Worm (Caenorhabditis elegans): ENCODE measurements around the gene scl-5.

scl-5 gene

DNA sequence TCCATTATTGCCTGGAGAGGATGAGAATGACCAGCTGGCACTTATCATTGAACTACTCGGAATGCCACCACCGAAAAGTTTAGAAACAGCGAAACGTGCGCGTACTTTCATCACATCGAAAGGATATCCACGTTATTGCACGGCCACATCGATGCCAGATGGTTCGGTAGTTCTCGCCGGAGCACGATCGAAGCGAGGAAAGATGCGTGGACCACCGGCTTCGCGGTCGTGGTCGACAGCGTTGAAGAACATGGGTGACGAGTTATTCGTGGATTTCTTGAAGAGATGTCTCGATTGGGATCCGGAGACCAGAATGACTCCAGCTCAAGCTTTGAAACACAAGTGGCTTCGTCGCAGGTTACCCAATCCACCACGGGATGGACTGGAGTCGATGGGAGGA, 30.3 kb upstream of the scl-5 start:
- no peak for TF ChIP-seq lsy-2 (tag; optimal IDR thresholded peaks at IDR 0.05)
- TF ChIP-seq zip-8 (tag; optimal IDR thresholded peaks at IDR 0.05) = no peak
- peak; percentile 12 for TF ChIP-seq lin-32 (GFP tag; optimal IDR thresholded peaks at IDR 0.05)
- no peak for TF ChIP-seq elt-1 (tag; optimal IDR thresholded peaks at IDR 0.05; ENCODE audit: borderline replicate concordance, insufficient read depth)
- TF ChIP-seq nhr-76 (tag; optimal IDR thresholded peaks at IDR 0.05) = no peak
- TF ChIP-seq bed-3 (GFP tag; optimal IDR thresholded peaks at IDR 0.05) = no peak

DNA sequence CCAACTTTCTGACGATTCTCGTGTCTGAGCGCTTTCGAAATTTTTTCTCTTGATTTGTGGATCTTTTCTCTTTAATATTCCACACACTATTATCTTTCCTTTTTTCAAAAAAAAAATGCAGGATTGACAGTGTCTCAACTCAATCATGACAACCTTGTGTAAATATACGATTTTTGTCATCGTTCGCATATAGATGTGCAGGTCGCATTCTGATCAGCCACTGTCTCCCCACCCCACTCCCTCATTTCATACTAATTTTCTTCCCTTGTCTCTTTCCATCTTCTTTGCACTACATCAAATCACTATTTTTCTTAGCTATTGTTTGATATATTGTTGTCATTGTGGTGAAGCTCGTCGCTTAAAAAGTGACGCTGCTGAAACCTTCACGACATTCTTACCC, 28.5 kb upstream of the scl-5 start:
- TF ChIP-seq bed-3 (GFP tag; optimal IDR thresholded peaks at IDR 0.05) = no peak
- no peak for TF ChIP-seq ceh-83 (GFP tag; optimal IDR thresholded peaks at IDR 0.05)

DNA sequence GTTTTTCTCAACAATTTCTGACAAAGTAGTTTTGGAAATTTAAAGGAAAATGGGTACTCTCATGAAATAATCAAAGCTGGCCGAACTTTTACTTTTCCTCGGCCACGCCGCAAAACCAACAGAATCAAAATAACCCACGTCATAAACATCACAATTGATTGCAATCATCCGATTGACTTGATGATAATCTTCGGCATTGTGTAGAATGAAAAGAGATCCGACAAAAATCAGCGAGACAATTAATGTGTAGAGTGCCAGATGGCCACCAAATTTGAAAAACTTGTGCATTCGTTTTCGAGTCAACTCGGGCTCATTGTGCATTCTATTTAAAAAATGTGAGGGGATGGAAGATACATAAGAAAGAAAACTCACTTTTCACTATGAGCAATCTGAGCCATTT, 27.0 kb upstream of the scl-5 start:
- TF ChIP-seq mep-1 (tag; optimal IDR thresholded peaks at IDR 0.05) = no peak
- peak; percentile 7 for TF ChIP-seq ceh-83 (GFP tag; optimal IDR thresholded peaks at IDR 0.05)
- TF ChIP-seq elt-3 (tag; optimal IDR thresholded peaks at IDR 0.05) = no peak
- no peak for TF ChIP-seq mls-2 (tag; optimal IDR thresholded peaks at IDR 0.05)
- no peak for TF ChIP-seq drap-1 (GFP tag; optimal IDR thresholded peaks at IDR 0.05)
- TF ChIP-seq nhr-76 (tag; optimal IDR thresholded peaks at IDR 0.05) = no peak
- peak; percentile 12 for TF ChIP-seq ces-1 (GFP tag; optimal IDR thresholded peaks at IDR 0.05)
- TF ChIP-seq nhr-28 (tag; optimal IDR thresholded peaks at IDR 0.05) = no peak
- TF ChIP-seq hlh-1 (tag; optimal IDR thresholded peaks at IDR 0.05) = no peak
- TF ChIP-seq mab-5 (tag; optimal IDR thresholded peaks at IDR 0.05) = no peak
- TF ChIP-seq unc-62 (GFP tag; optimal IDR thresholded peaks at IDR 0.05) = peak; percentile 33
- peak; percentile 92 for TF ChIP-seq elt-1 (tag; optimal IDR thresholded peaks at IDR 0.05; ENCODE audit: borderline replicate concordance, insufficient read depth)
- no peak for TF ChIP-seq ztf-11 (tag; optimal IDR thresholded peaks at IDR 0.05)

DNA sequence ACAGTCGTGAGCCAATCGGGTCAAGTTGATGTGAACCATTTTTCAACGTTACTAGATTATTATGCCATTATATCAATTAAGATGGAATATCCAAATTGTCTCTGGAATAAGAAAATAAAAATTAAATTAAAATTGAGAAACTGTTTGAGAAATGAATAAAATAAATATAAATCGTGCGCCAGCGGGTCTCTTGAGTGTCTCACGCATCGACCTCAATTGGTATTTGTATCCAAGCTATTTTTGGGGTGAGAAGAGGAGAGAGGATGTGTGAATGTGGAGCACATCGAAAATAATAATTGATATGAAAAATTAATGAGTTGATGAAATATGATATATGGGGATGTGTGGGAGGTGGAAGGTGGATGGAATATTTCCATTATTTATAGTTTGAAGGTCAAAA, 24.9 kb upstream of the scl-5 start, which contains the start of gene F49E11.2:
Gene F49E11.2 (minus strand): TSS at position 101 of the 400 bp plus-strand sequence.
- no peak for TF ChIP-seq ceh-43 (GFP tag; optimal IDR thresholded peaks at IDR 0.05)
- no peak for TF ChIP-seq unc-62 (GFP tag; optimal IDR thresholded peaks at IDR 0.05)
- no peak for TF ChIP-seq mls-2 (tag; optimal IDR thresholded peaks at IDR 0.05)
- TF ChIP-seq lsy-2 (tag; optimal IDR thresholded peaks at IDR 0.05) = no peak
- no peak for TF ChIP-seq zip-8 (tag; optimal IDR thresholded peaks at IDR 0.05)
- no peak for TF ChIP-seq bed-3 (GFP tag; optimal IDR thresholded peaks at IDR 0.05)
- TF ChIP-seq hlh-1 (tag; optimal IDR thresholded peaks at IDR 0.05) = no peak
- TF ChIP-seq ztf-11 (tag; optimal IDR thresholded peaks at IDR 0.05) = no peak
- no peak for TF ChIP-seq drap-1 (GFP tag; optimal IDR thresholded peaks at IDR 0.05)
- no peak for TF ChIP-seq mab-5 (tag; optimal IDR thresholded peaks at IDR 0.05)
- TF ChIP-seq ceh-83 (GFP tag; optimal IDR thresholded peaks at IDR 0.05) = no peak
- no peak for TF ChIP-seq pha-4 (tag; optimal IDR thresholded peaks at IDR 0.05)
- no peak for TF ChIP-seq cnd-1 (tag; optimal IDR thresholded peaks at IDR 0.05)
- no peak for TF ChIP-seq ces-1 (GFP tag; optimal IDR thresholded peaks at IDR 0.05)
- no peak for TF ChIP-seq sptf-1 (tag; optimal IDR thresholded peaks at IDR 0.05)
- TF ChIP-seq snpc-4 (tag; optimal IDR thresholded peaks at IDR 0.05) = no peak

DNA sequence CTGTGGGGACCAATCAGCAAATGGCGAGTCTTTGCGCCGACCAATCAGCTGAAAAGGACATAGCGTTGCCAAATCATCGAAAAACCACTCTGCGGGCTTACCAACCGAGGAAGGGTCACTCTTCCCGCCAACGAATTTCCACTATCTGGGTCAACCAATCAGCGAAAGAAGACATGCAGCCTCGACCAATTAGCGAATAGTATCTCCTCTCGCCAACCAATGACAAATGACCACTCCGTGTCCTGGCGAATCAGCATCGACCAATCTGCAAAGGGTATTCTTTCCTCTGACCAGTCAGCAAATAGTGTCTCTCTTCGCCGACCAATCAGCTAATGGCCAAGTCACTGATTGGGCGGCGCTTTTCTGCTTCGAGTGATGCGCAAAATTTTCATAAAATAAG, 22.3 kb upstream of the scl-5 start:
- no peak for TF ChIP-seq flh-1 (GFP tag; optimal IDR thresholded peaks at IDR 0.05)
- no peak for TF ChIP-seq tbx-8 (GFP tag; optimal IDR thresholded peaks at IDR 0.05)
- TF ChIP-seq blmp-1 (tag; optimal IDR thresholded peaks at IDR 0.05) = no peak
- TF ChIP-seq M03D4.4 (tag; optimal IDR thresholded peaks at IDR 0.05) = no peak
- TF ChIP-seq ztf-11 (tag; optimal IDR thresholded peaks at IDR 0.05) = no peak
- TF ChIP-seq mep-1 (tag; optimal IDR thresholded peaks at IDR 0.05) = no peak
- no peak for TF ChIP-seq drap-1 (GFP tag; optimal IDR thresholded peaks at IDR 0.05)
- TF ChIP-seq lsy-2 (tag; optimal IDR thresholded peaks at IDR 0.05) = no peak
- TF ChIP-seq ceh-39 (tag; optimal IDR thresholded peaks at IDR 0.05) = no peak
- no peak for TF ChIP-seq unc-62 (GFP tag; optimal IDR thresholded peaks at IDR 0.05)

DNA sequence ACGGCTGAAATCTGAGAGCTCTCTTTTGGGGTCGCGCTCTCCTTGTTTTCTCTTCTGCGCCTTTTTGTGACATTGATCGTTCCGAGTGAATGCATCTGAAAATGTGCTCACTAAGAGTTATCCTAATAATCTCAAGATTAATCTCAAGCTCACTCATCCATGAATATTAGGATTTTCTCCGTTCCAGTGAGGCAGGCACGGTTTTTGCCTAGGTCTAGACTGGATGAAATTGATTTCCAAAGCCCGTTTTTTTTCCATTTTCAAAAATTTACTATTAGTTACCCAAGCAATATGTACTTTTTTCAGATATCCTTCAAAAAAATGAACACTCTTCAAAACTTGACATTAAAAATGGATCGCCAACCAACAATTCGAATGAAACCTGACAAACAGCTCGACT, 21.7 kb upstream of the scl-5 start, which contains the start of gene amt-2:
Gene amt-2 (plus strand): TSS at position 301 of the 400 bp plus-strand sequence.
- TF ChIP-seq lin-32 (GFP tag; optimal IDR thresholded peaks at IDR 0.05) (no peak), zip-8 (tag; optimal IDR thresholded peaks at IDR 0.05) (no peak), lsy-2 (tag; optimal IDR thresholded peaks at IDR 0.05) (no peak), nhr-237 (tag; optimal IDR thresholded peaks at IDR 0.05) (no peak), drap-1 (GFP tag; optimal IDR thresholded peaks at IDR 0.05) (no peak), nhr-76 (tag; optimal IDR thresholded peaks at IDR 0.05) (no peak), pha-4 (tag; optimal IDR thresholded peaks at IDR 0.05) (no peak), snpc-4 (tag; optimal IDR thresholded peaks at IDR 0.05) (no peak), ztf-11 (tag; optimal IDR thresholded peaks at IDR 0.05) (no peak), elt-1 (tag; optimal IDR thresholded peaks at IDR 0.05; ENCODE audit: borderline replicate concordance, insufficient read depth) (no peak), nhr-28 (tag; optimal IDR thresholded peaks at IDR 0.05) (no peak), mls-2 (tag; optimal IDR thresholded peaks at IDR 0.05) (no peak)
